Worm (Caenorhabditis elegans) whole organism, late embryonic: ENCODE data around the gene sto-6.

Experiments used
- F13H6.1 ChIP-seq: sonication (generic microtip); optimal IDR thresholded peaks from 2 replicates; lab custom pipeline; 2016; ENCODE audit warnings: missing genetic modification characterization, missing compliant biosample characterization
- K09A11.1 ChIP-seq: sonication (generic microtip); optimal IDR thresholded peaks from 2 replicates; lab custom pipeline; 2017; ENCODE audit warnings: antibody characterized with exemption, mild to moderate bottlenecking, missing genetic modification characterization, missing compliant biosample characterization; ENCODE audit not compliant: insufficient read depth
- T23F11.4 ChIP-seq: fragments of 200-800 bp; sonication (Bioruptor generic); optimal IDR thresholded peaks from 2 replicates; lab custom pipeline; 2018; ENCODE audit warnings: mild to moderate bottlenecking, missing genetic modification characterization, missing compliant biosample characterization
- Y22D7AL.16 ChIP-seq: sonication (generic microtip); optimal IDR thresholded peaks from 2 replicates; lab custom pipeline; 2016; ENCODE audit warnings: missing genetic modification characterization, missing compliant biosample characterization
- ceh-14 ChIP-seq: sonication (generic microtip); optimal IDR thresholded peaks from 2 replicates; lab custom pipeline; 2016; ENCODE audit warnings: missing genotype, missing genetic modification characterization, missing compliant biosample characterization
- ceh-19 ChIP-seq: fragments of 200-800 bp; sonication (Bioruptor generic); optimal IDR thresholded peaks from 2 replicates; lab custom pipeline; 2018; ENCODE audit warnings: mild to moderate bottlenecking, missing genetic modification characterization, missing compliant biosample characterization
- ceh-22 ChIP-seq: sonication (generic microtip); optimal IDR thresholded peaks from 2 replicates; lab custom pipeline; 2017; ENCODE audit warnings: missing biosample characterization, missing genetic modification characterization
- ceh-31 ChIP-seq: sonication (generic microtip); optimal IDR thresholded peaks from 2 replicates; lab custom pipeline; 2016; ENCODE audit warnings: missing genetic modification characterization, missing compliant biosample characterization
- ceh-48 ChIP-seq: sonication (generic microtip); optimal IDR thresholded peaks from 2 replicates; lab custom pipeline; 2016; ENCODE audit warnings: missing genetic modification characterization, inconsistent platforms, missing compliant biosample characterization
- ceh-6 ChIP-seq: fragments of 200-800 bp; sonication (Bioruptor generic); optimal IDR thresholded peaks from 2 replicates; lab custom pipeline; 2018; ENCODE audit warnings: mild to moderate bottlenecking, missing genetic modification characterization, missing compliant biosample characterization
- ceh-9 ChIP-seq: sonication (generic microtip); optimal IDR thresholded peaks from 2 replicates; lab custom pipeline; 2016; ENCODE audit warnings: mild to moderate bottlenecking, missing genetic modification characterization, inconsistent platforms, missing compliant biosample characterization
- che-1 ChIP-seq: sonication (generic microtip); optimal IDR thresholded peaks from 2 replicates; lab custom pipeline; 2016; ENCODE audit warnings: mild to moderate bottlenecking, missing genetic modification characterization, missing compliant biosample characterization
- dve-1 ChIP-seq: sonication (generic microtip); optimal IDR thresholded peaks from 2 replicates; lab custom pipeline; 2017; ENCODE audit warnings: antibody characterized with exemption, mild to moderate bottlenecking, missing genetic modification characterization, missing compliant biosample characterization
- elt-4 ChIP-seq: sonication (generic microtip); optimal IDR thresholded peaks from 2 replicates; lab custom pipeline; 2016; ENCODE audit warnings: missing genetic modification characterization, missing compliant biosample characterization
- ets-4 ChIP-seq: sonication (generic microtip); optimal IDR thresholded peaks from 2 replicates; lab custom pipeline; 2016; ENCODE audit warnings: missing genetic modification characterization, missing compliant biosample characterization
- hlh-13 ChIP-seq: fragments of 200-800 bp; sonication (Bioruptor generic); optimal IDR thresholded peaks from 2 replicates; lab custom pipeline; 2018; ENCODE audit warnings: mild to moderate bottlenecking, missing genetic modification characterization, missing compliant biosample characterization
- hlh-30 ChIP-seq: sonication (generic microtip); optimal IDR thresholded peaks from 2 replicates; lab custom pipeline; 2017; ENCODE audit warnings: antibody characterized with exemption, missing genetic modification characterization, missing compliant biosample characterization; ENCODE audit not compliant: insufficient read depth
- lim-6 ChIP-seq: sonication (generic microtip); optimal IDR thresholded peaks from 2 replicates; lab custom pipeline; 2016; ENCODE audit warnings: missing genetic modification characterization, missing compliant biosample characterization
- madf-2 ChIP-seq: sonication (generic microtip); optimal IDR thresholded peaks from 2 replicates; lab custom pipeline; 2017; ENCODE audit warnings: missing genetic modification characterization, missing compliant biosample characterization
- mec-3 ChIP-seq: sonication (generic microtip); optimal IDR thresholded peaks from 2 replicates; lab custom pipeline; 2016; ENCODE audit warnings: borderline replicate concordance, missing genetic modification characterization, missing compliant biosample characterization
- nfya-1 ChIP-seq: sonication (generic microtip); optimal IDR thresholded peaks from 2 replicates; lab custom pipeline; 2017; ENCODE audit warnings: missing genetic modification characterization, mild to moderate bottlenecking, missing compliant biosample characterization, antibody characterized with exemption, moderate library complexity
- odd-2 ChIP-seq: sonication (generic microtip); optimal IDR thresholded peaks from 2 replicates; lab custom pipeline; 2017; ENCODE audit warnings: antibody characterized with exemption, mild to moderate bottlenecking, missing genetic modification characterization, missing compliant biosample characterization
- pat-9 ChIP-seq: fragments of 200-800 bp; sonication (Bioruptor generic); optimal IDR thresholded peaks from 2 replicates; lab custom pipeline; 2018; ENCODE audit warnings: mild to moderate bottlenecking, missing genetic modification characterization, moderate library complexity, missing compliant biosample characterization
- pha-2 ChIP-seq: sonication (generic microtip); optimal IDR thresholded peaks from 2 replicates; lab custom pipeline; 2017; ENCODE audit warnings: mild to moderate bottlenecking, missing genetic modification characterization, missing compliant biosample characterization
- pros-1 ChIP-seq: fragments of 150-350 bp; optimal IDR thresholded peaks from 2 replicates; lab custom pipeline; 2014; ENCODE audit warnings: missing biosample characterization, missing genetic modification reagents, missing genetic modification characterization
- sox-2 ChIP-seq: fragments of 200-800 bp; sonication (Bioruptor generic); IDR thresholded peaks from 2 replicates; pipeline ENCODE4 v1.3.6; 2022; ENCODE audit warnings: missing genetic modification reagents, missing genetic modification characterization, missing compliant biosample characterization
- sox-4 ChIP-seq: sonication (generic microtip); optimal IDR thresholded peaks from 2 replicates; lab custom pipeline; 2017; ENCODE audit warnings: mild to moderate bottlenecking, missing genetic modification characterization, inconsistent platforms, missing compliant biosample characterization
- syd-9 ChIP-seq: sonication (generic microtip); optimal IDR thresholded peaks from 2 replicates; lab custom pipeline; 2016; ENCODE audit warnings: mild to moderate bottlenecking, missing genetic modification characterization, moderate library complexity, missing compliant biosample characterization
- tbx-2 ChIP-seq: sonication (generic microtip); optimal IDR thresholded peaks from 2 replicates; lab custom pipeline; 2016; ENCODE audit warnings: missing genetic modification characterization, missing compliant biosample characterization
- tbx-7 ChIP-seq: sonication (generic microtip); optimal IDR thresholded peaks from 2 replicates; lab custom pipeline; 2016; ENCODE audit warnings: missing genotype, missing genetic modification characterization, missing compliant biosample characterization
- ttx-3 ChIP-seq: sonication (generic microtip); optimal IDR thresholded peaks from 2 replicates; lab custom pipeline; 2016; ENCODE audit warnings: missing genetic modification reagents, missing genetic modification characterization, missing compliant biosample characterization
- unc-3 ChIP-seq, 2 experiments: fragments of 200-800 bp in 1 of 2; sonication (Bioruptor generic) in 1 of 2; sonication (generic microtip) in 1 of 2; conservative IDR thresholded peaks in 1 of 2; optimal IDR thresholded peaks in 1 of 2; 2 replicates each; pipeline versions ENCODE4 v1.3.6 to Lab custom; 2016 to 2022; ENCODE audit warnings: missing compliant biosample characterization in 2 of 2, missing genetic modification characterization in 2 of 2, missing genetic modification reagents in 1 of 2
- unc-42 ChIP-seq: sonication (generic microtip); optimal IDR thresholded peaks from 2 replicates; lab custom pipeline; 2016; ENCODE audit warnings: missing genotype, missing genetic modification characterization, missing compliant biosample characterization
- unc-55 ChIP-seq: sonication (generic microtip); optimal IDR thresholded peaks from 2 replicates; lab custom pipeline; 2017; ENCODE audit warnings: missing biosample characterization, missing genetic modification reagents, missing genetic modification characterization
- zip-5 ChIP-seq: sonication (generic microtip); optimal IDR thresholded peaks from 2 replicates; lab custom pipeline; 2016; ENCODE audit warnings: missing genetic modification characterization, missing compliant biosample characterization
- ztf-16 ChIP-seq: sonication (generic microtip); optimal IDR thresholded peaks from 2 replicates; lab custom pipeline; 2017; ENCODE audit warnings: missing genetic modification characterization, missing compliant biosample characterization

Gene sto-6

DNA sequence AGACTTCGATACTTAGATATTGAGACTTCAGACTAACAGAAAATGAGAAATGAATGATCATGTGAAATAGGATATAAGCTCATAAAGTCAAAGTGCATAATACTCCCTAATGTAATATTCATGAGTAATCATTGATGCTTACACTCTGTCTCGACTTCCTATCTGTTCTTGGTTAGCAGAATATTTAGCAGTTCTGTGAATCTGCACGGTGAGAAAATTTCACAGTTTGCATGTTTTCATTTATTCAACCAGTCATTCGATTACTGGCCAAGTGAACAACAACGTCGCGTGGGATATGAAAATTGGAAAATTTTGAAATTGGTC is 24.7 kb upstream of the sto-6 start:
- TF ChIP-seq ceh-19 (GFP tag; lab: Kevin White, UChicago) (no peak), unc-42 (tag; lab: Kevin White, UChicago) (peak; percentile 14), T23F11.4 (GFP tag; lab: Kevin White, UChicago) (no peak), ztf-16 (tag; lab: Kevin White, UChicago) (no peak), syd-9 (tag; lab: Kevin White, UChicago) (no peak), Y22D7AL.16 (tag; lab: Kevin White, UChicago) (no peak), tbx-7 (tag; lab: Kevin White, UChicago) (no peak), ceh-31 (tag; lab: Kevin White, UChicago) (peak; percentile 26), ceh-14 (tag; lab: Kevin White, UChicago) (no peak), unc-55 (GFP tag; lab: Kevin White, UChicago) (no peak), unc-3 (GFP tag; conservative IDR thresholded peaks at IDR 0.05; lab: Robert Waterston, UW) (no peak), unc-3 (tag; optimal IDR thresholded peaks at IDR 0.05; lab: Kevin White, UChicago) (no peak)

DNA sequence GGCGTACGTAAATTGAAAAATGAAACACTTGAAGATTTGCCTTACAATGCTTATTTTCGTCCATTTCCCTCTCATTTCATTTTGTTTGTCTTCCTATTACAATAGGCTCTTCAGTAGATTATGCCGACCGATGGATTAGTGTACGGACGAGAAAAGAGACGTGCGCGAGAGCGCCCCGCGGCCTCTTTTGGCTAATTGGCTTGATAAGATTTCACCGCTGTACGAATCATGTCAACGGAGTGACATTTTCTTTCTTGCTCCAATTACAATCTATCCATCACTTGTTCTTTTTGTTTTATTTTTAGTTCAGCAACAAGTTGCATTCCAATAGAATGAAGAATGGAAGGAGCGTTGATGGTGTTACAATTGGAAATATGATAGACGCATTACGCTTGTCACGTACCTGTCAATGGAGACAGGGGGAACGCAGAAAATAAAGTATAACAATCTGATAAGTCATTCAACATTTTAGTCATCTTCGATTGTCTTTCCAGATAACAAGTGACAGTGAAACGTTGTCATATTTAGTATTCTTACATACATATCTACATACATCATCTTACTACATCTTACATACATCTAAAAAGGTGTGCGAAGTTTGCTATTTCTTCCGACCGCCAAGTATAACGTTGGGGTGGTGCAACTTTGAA is 24.0 kb upstream of the sto-6 start:
- peak; percentile 40 for TF ChIP-seq nfya-1 (tag; lab: Kevin White, UChicago)
- peak; percentile 31 for TF ChIP-seq tbx-2 (tag; lab: Kevin White, UChicago)
- peak; percentile 83 for TF ChIP-seq unc-42 (tag; lab: Kevin White, UChicago)
- TF ChIP-seq dve-1 (tag; lab: Kevin White, UChicago) = no peak
- TF ChIP-seq pros-1 (tag; lab: Kevin White, UChicago) = peak; percentile 39
- TF ChIP-seq che-1 (tag; lab: Kevin White, UChicago) = no peak

DNA sequence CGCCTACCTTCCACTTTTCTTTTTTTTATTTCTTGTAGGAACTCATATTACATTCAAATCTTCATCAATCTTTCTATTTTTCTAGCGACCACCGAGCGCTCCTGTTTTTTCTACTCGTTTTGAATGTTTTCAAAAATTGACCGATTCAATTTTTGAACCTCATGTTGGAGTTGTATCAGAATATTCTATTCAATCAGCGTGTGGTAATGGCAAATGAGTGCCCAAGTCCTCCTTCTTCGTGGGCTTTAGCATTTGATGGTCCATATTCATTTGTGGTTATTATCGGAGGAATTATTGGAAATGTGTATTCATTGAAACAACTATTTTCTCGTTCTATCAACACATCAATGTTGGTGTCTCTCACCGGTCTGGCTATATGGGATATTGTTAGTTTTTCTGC is 14.8 kb upstream of the sto-6 start, which contains the start of gene F52D10.4:
F52D10.4 (plus strand) TSS at position 84 of the 400 bp plus-strand sequence.
- TF ChIP-seq ceh-31 (tag; lab: Kevin White, UChicago) = no peak
- TF ChIP-seq ttx-3 = no peak
- no peak for TF ChIP-seq madf-2
- TF ChIP-seq hlh-30 (tag; lab: Kevin White, UChicago) = no peak
- no peak for TF ChIP-seq K09A11.1 (tag; lab: Kevin White, UChicago)

DNA sequence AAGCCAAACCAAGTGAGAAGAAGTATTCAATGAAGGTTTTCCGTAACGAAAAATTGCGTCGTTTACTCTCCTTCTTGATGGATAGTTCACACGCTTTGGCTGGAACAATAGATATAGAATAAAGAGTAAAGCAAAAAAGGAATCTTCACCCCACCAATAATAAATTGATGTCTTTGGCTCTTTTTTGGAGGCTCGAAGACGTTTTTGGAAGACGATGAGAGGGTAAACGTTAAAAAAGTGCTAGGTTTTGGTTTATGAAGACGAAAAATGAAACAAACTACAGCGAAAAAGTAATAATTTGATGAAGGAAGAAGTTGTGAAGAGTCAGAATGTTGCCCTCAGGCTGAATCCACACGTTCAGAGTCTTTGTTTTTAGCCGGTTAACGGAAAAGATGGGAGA is 10.2 kb upstream of the sto-6 start, which contains the start of gene sto-3:
sto-3 (minus strand) TSS at position 101 of the 400 bp plus-strand sequence.
- TF ChIP-seq mec-3 (tag; lab: Kevin White, UChicago) = no peak
- TF ChIP-seq nfya-1 (tag; lab: Kevin White, UChicago) = no peak
- no peak for TF ChIP-seq elt-4 (tag; lab: Kevin White, UChicago)
- no peak for TF ChIP-seq tbx-2 (tag; lab: Kevin White, UChicago)
- no peak for TF ChIP-seq ceh-9
- no peak for TF ChIP-seq sox-4
- TF ChIP-seq ceh-22 (tag; lab: Kevin White, UChicago) = no peak
- no peak for TF ChIP-seq lim-6 (tag; lab: Kevin White, UChicago)
- no peak for TF ChIP-seq ceh-48 (tag; lab: Kevin White, UChicago)
- TF ChIP-seq zip-5 (tag; lab: Kevin White, UChicago) = no peak
- TF ChIP-seq ets-4 (tag; lab: Kevin White, UChicago) = no peak

DNA sequence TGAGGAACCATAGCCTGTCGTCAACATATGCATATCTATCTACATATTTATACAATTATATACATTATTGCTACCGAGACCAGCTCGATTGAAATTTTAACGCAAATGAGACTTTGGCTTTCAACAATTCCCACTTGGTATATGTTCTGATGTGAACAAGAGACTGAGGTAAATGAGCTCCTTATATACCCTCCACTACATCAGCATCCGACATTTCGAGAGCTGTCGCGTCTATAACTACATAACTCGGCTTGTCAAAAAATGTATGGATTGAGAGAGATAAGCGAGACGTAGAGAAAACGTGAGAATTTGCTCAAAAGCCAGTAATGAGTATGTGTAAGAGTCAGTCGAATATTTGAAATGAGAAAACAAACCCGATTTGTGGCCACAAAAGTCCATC is 8.8 kb upstream of the sto-6 start:
- TF ChIP-seq pat-9 (no peak), F13H6.1 (tag; lab: Kevin White, UChicago) (no peak), sox-2 (GFP tag; lab: Robert Waterston, UW) (no peak), hlh-30 (tag; lab: Kevin White, UChicago) (no peak), pha-2 (tag; lab: Kevin White, UChicago) (no peak), odd-2 (no peak), hlh-13 (GFP tag; lab: Kevin White, UChicago) (no peak), ceh-6 (GFP tag; lab: Kevin White, UChicago) (no peak), lim-6 (tag; lab: Kevin White, UChicago) (no peak)
